Fruit fly (Drosophila melanogaster) whole organism, embryonic: ENCODE results near the gene CG1703.
A peak's percentile ranks its signal among the peaks of the same experiment; 100 is the strongest.

ENCODE experiments used
- Ada2b ChIP-seq: fragments of 200-800 bp; sonication (Bioruptor generic); IDR thresholded peaks from 2 replicates; pipeline ENCODE4 v1.3.6; 2022; ENCODE audit warnings: missing biosample characterization, missing genetic modification characterization
- Asciz ChIP-seq: fragments of 200-800 bp; sonication (Bioruptor generic); optimal IDR thresholded peaks from 2 replicates; lab custom pipeline; 2017; ENCODE audit warnings: missing biosample characterization, mild to moderate bottlenecking, missing genetic modification characterization, missing genetic modification reagents
- CG11560 ChIP-seq: fragments of 200-800 bp; sonication (Bioruptor generic); IDR thresholded peaks from 3 replicates; pipeline ENCODE4 v1.3.6; 2022; ENCODE audit warnings: missing biosample characterization, missing genetic modification characterization
- CG11695 ChIP-seq: fragments of 200-800 bp; sonication (Bioruptor generic); IDR thresholded peaks from 3 replicates; pipeline ENCODE4 v1.3.6; 2022; ENCODE audit warnings: missing biosample characterization, missing genetic modification characterization
- CG12104 ChIP-seq: fragments of 200-800 bp; sonication (Bioruptor generic); optimal IDR thresholded peaks from 3 replicates; lab custom pipeline; 2016; ENCODE audit warnings: missing biosample characterization, missing genetic modification characterization
- CG12942 ChIP-seq: fragments of 200-800 bp; sonication (Bioruptor generic); optimal IDR thresholded peaks from 3 replicates; lab custom pipeline; 2016; ENCODE audit warnings: missing biosample characterization, missing genetic modification characterization
- CG13287 ChIP-seq: fragments of 200-800 bp; sonication (Bioruptor generic); IDR thresholded peaks from 2 replicates; pipeline ENCODE4 v1.3.6; 2022; ENCODE audit warnings: missing biosample characterization, missing genetic modification characterization; ENCODE audit not compliant: partially characterized antibody
- CG13775 ChIP-seq: fragments of 200-800 bp; sonication (Bioruptor generic); optimal IDR thresholded peaks from 3 replicates; lab custom pipeline; 2017; ENCODE audit warnings: missing biosample characterization, mild to moderate bottlenecking, missing genetic modification characterization
- CG14050 ChIP-seq: fragments of 200-800 bp; sonication (Bioruptor generic); IDR thresholded peaks from 3 replicates; pipeline ENCODE4 v1.3.6; 2022; ENCODE audit warnings: missing biosample characterization, missing genetic modification characterization
- CG14441 ChIP-seq: fragments of 200-800 bp; sonication (Bioruptor generic); IDR thresholded peaks from 2 replicates; pipeline ENCODE4 v1.3.6; 2022; ENCODE audit warnings: missing biosample characterization, missing genetic modification characterization
- CG15269 ChIP-seq: fragments of 200-800 bp; sonication (Bioruptor generic); optimal IDR thresholded peaks from 2 replicates; lab custom pipeline; 2018; ENCODE audit warnings: missing biosample characterization, mild to moderate bottlenecking, missing genetic modification characterization, moderate library complexity
- CG15601 ChIP-seq: fragments of 200-800 bp; sonication (Bioruptor generic); optimal IDR thresholded peaks from 3 replicates; lab custom pipeline; 2019; ENCODE audit warnings: missing biosample characterization, mild to moderate bottlenecking, missing genetic modification characterization, moderate library complexity
- CG1647 ChIP-seq: fragments of 200-800 bp; sonication (Bioruptor generic); optimal IDR thresholded peaks from 3 replicates; lab custom pipeline; 2016; ENCODE audit warnings: missing biosample characterization, missing genetic modification characterization
- CG16815 ChIP-seq: fragments of 200-800 bp; sonication (Bioruptor generic); optimal IDR thresholded peaks from 3 replicates; lab custom pipeline; 2017; ENCODE audit warnings: missing biosample characterization, mild to moderate bottlenecking, missing genetic modification characterization
- CG17802 ChIP-seq: fragments of 200-800 bp; sonication (Bioruptor generic); optimal IDR thresholded peaks from 2 replicates; lab custom pipeline; 2018; ENCODE audit warnings: missing biosample characterization, mild to moderate bottlenecking, missing genetic modification characterization, moderate library complexity
- CG17912 ChIP-seq: fragments of 200-800 bp; sonication (Bioruptor generic); optimal IDR thresholded peaks from 2 replicates; lab custom pipeline; 2018; ENCODE audit warnings: missing biosample characterization, mild to moderate bottlenecking, missing genetic modification characterization
- CG2712 ChIP-seq: fragments of 200-800 bp; optimal IDR thresholded peaks from 3 replicates; lab custom pipeline; 2019; ENCODE audit warnings: missing biosample characterization, mild to moderate bottlenecking, missing genetic modification characterization, moderate library complexity
- CG31224 ChIP-seq: fragments of 200-800 bp; sonication (Bioruptor generic); IDR thresholded peaks from 2 replicates; pipeline ENCODE4 v1.3.6; 2022; ENCODE audit warnings: missing biosample characterization, missing genetic modification characterization
- CG33557 ChIP-seq: fragments of 200-800 bp; sonication (Bioruptor generic); optimal IDR thresholded peaks from 2 replicates; lab custom pipeline; 2019; ENCODE audit warnings: missing biosample characterization, mild to moderate bottlenecking, missing genetic modification characterization, moderate library complexity
- CG3995 ChIP-seq: fragments of 200-800 bp; sonication (Bioruptor generic); optimal IDR thresholded peaks from 3 replicates; lab custom pipeline; 2016; ENCODE audit warnings: missing biosample characterization, missing genetic modification characterization
- CG4730 ChIP-seq: fragments of 200-800 bp; sonication (Bioruptor generic); IDR thresholded peaks from 2 replicates; pipeline ENCODE4 v1.3.6; 2022; ENCODE audit warnings: missing biosample characterization, missing genetic modification characterization
- CG6175 ChIP-seq: fragments of 200-800 bp; sonication (Bioruptor generic); IDR thresholded peaks from 3 replicates; pipeline ENCODE4 v1.3.6; 2022; ENCODE audit warnings: missing biosample characterization, missing genetic modification characterization
- CG6254 ChIP-seq: fragments of 200-800 bp; sonication (Bioruptor generic); optimal IDR thresholded peaks from 3 replicates; lab custom pipeline; 2017; ENCODE audit warnings: mild to moderate bottlenecking, missing biosample characterization, missing genetic modification reagents, missing genetic modification characterization
- CG6272 ChIP-seq: fragments of 200-800 bp; sonication (Bioruptor generic); IDR thresholded peaks from 2 replicates; pipeline ENCODE4 v1.3.6; 2022; ENCODE audit warnings: missing biosample characterization, missing genetic modification characterization
- CG7556 ChIP-seq: fragments of 200-800 bp; sonication (Bioruptor generic); optimal IDR thresholded peaks from 2 replicates; lab custom pipeline; 2017; ENCODE audit warnings: missing biosample characterization, mild to moderate bottlenecking, missing genetic modification characterization
- CG8359 ChIP-seq: fragments of 200-800 bp; sonication (Bioruptor generic); optimal IDR thresholded peaks from 2 replicates; lab custom pipeline; 2017; ENCODE audit warnings: missing biosample characterization, mild to moderate bottlenecking, missing genetic modification characterization, borderline replicate concordance
- CG8924 ChIP-seq: fragments of 200-800 bp; optimal IDR thresholded peaks from 3 replicates; lab custom pipeline; 2019; ENCODE audit warnings: missing biosample characterization, mild to moderate bottlenecking, missing genetic modification characterization, moderate library complexity
- CG9797 ChIP-seq: fragments of 200-800 bp; sonication (Bioruptor generic); optimal IDR thresholded peaks from 3 replicates; lab custom pipeline; 2018; ENCODE audit warnings: missing biosample characterization, mild to moderate bottlenecking, missing genetic modification characterization
- Dref ChIP-seq: fragments of 200-800 bp; sonication (Bioruptor generic); IDR thresholded peaks from 2 replicates; pipeline ENCODE4 v1.3.6; 2022; ENCODE audit warnings: missing biosample characterization, missing genetic modification characterization
- Fer3 ChIP-seq: fragments of 200-800 bp; sonication (Bioruptor generic); optimal IDR thresholded peaks from 2 replicates; lab custom pipeline; 2018; ENCODE audit warnings: missing biosample characterization, mild to moderate bottlenecking, missing genetic modification characterization, moderate library complexity
- H15 ChIP-seq: fragments of 200-800 bp; sonication (Bioruptor generic); IDR thresholded peaks from 3 replicates; pipeline ENCODE4 v1.3.6; 2022; ENCODE audit warnings: missing biosample characterization, missing genetic modification characterization
- Hr3 ChIP-seq: fragments of 200-800 bp; sonication (Bioruptor generic); optimal IDR thresholded peaks from 3 replicates; lab custom pipeline; 2016; ENCODE audit warnings: missing biosample characterization, missing genetic modification characterization
- Kr ChIP-seq: fragments of 200-800 bp; sonication (Bioruptor generic); optimal IDR thresholded peaks from 2 replicates; lab custom pipeline; 2017; ENCODE audit warnings: missing biosample characterization, mild to moderate bottlenecking, missing genetic modification characterization
- NFAT ChIP-seq: fragments of 200-800 bp; sonication (Bioruptor generic); IDR thresholded peaks from 2 replicates; pipeline ENCODE4 v1.3.6; 2022; ENCODE audit warnings: missing biosample characterization, missing genetic modification characterization
- Sry-β ChIP-seq: fragments of 200-800 bp; sonication (Bioruptor generic); optimal IDR thresholded peaks from 2 replicates; lab custom pipeline; 2018; ENCODE audit warnings: missing biosample characterization, mild to moderate bottlenecking, missing genetic modification characterization, moderate library complexity
- ase ChIP-seq: fragments of 200-800 bp; sonication (Bioruptor generic); IDR thresholded peaks from 3 replicates; pipeline ENCODE4 v1.3.6; 2022; ENCODE audit warnings: missing biosample characterization, missing genetic modification characterization
- bab2 ChIP-seq: fragments of 200-800 bp; sonication (Bioruptor generic); optimal IDR thresholded peaks from 2 replicates; lab custom pipeline; 2016; ENCODE audit warnings: missing biosample characterization, missing genetic modification characterization
- btn ChIP-seq: fragments of 200-800 bp; sonication (Bioruptor generic); optimal IDR thresholded peaks from 2 replicates; lab custom pipeline; 2016; ENCODE audit warnings: missing biosample characterization, missing genetic modification characterization
- cas ChIP-seq: fragments of 200-800 bp; sonication (Bioruptor generic); IDR thresholded peaks from 2 replicates; pipeline ENCODE4 v1.3.6; 2022; ENCODE audit warnings: missing biosample characterization, missing genetic modification characterization
- corto ChIP-seq: fragments of 200-800 bp; sonication (Bioruptor generic); optimal IDR thresholded peaks from 2 replicates; lab custom pipeline; 2016; ENCODE audit warnings: missing biosample characterization, mild to moderate bottlenecking, missing genetic modification characterization, moderate library complexity
- dati ChIP-seq: fragments of 200-800 bp; sonication (Bioruptor generic); IDR thresholded peaks from 2 replicates; pipeline ENCODE4 v1.3.6; 2022; ENCODE audit warnings: missing biosample characterization, missing genetic modification characterization
- ewg ChIP-seq: fragments of 200-800 bp; sonication (Bioruptor generic); optimal IDR thresholded peaks from 3 replicates; lab custom pipeline; 2017; ENCODE audit warnings: mild to moderate bottlenecking, missing biosample characterization, missing genetic modification reagents, missing genetic modification characterization
- mirr ChIP-seq: fragments of 200-800 bp; sonication (Bioruptor generic); optimal IDR thresholded peaks from 3 replicates; lab custom pipeline; 2018; ENCODE audit warnings: missing biosample characterization, mild to moderate bottlenecking, missing genetic modification characterization
- p53 ChIP-seq: fragments of 200-800 bp; sonication (Bioruptor generic); optimal IDR thresholded peaks from 2 replicates; lab custom pipeline; 2016; ENCODE audit warnings: missing biosample characterization, missing genetic modification characterization
- pan ChIP-seq, 4 experiments: fragments of >200 bp in 3 of 4; fragments of 200-800 bp in 1 of 4; sonication (Bioruptor generic) in 1 of 4; optimal IDR thresholded peaks in 3 of 4; IDR thresholded peaks in 1 of 4; 2 replicates each; pipeline versions ENCODE4 v1.3.6 to Lab custom; 2017 to 2022; ENCODE audit warnings: missing biosample characterization in 2 of 4, missing genetic modification characterization in 2 of 4, mixed read lengths in 1 of 4
- pita ChIP-seq: fragments of 200-800 bp; sonication (Bioruptor generic); optimal IDR thresholded peaks from 2 replicates; lab custom pipeline; 2017; ENCODE audit warnings: missing biosample characterization, mild to moderate bottlenecking, missing genetic modification characterization
- ranshi ChIP-seq: fragments of 200-800 bp; sonication (Bioruptor generic); IDR thresholded peaks from 2 replicates; pipeline ENCODE4 v1.3.6; 2022; ENCODE audit warnings: missing biosample characterization, missing genetic modification characterization
- tio ChIP-seq: fragments of 200-800 bp; sonication (Bioruptor generic); optimal IDR thresholded peaks from 2 replicates; lab custom pipeline; 2017; ENCODE audit warnings: missing biosample characterization, missing genetic modification characterization, inconsistent platforms

The CG1703 gene

dm6 chrX:11657140-11657539 lies 45.4 kb downstream of the CG1703 start (continued):
- 0 out of 2 replicates have a peak, but pooled peaks have one; percentile 21 for TF ChIP-seq CG31224 (GFP tag; lab: Robert Waterston, UW)
- peak; percentile 67 for TF ChIP-seq Fer3
- no peak for TF ChIP-seq corto
- peak; percentile 19 for TF ChIP-seq ewg (GFP tag; lab: Kevin White, UChicago)
- no peak for TF ChIP-seq btn (GFP tag; lab: Kevin White, UChicago)
- 0 out of 3 replicates have a peak, but pooled peaks have one; percentile 44 for TF ChIP-seq CG11695 (GFP tag; lab: Robert Waterston, UW)
- no peak for TF ChIP-seq ase (GFP tag; lab: Robert Waterston, UW)
- TF ChIP-seq Sry-β (GFP tag; lab: Kevin White, UChicago): no peak
- peak; percentile 19 for TF ChIP-seq CG6254 (GFP tag; lab: Kevin White, UChicago)
- TF ChIP-seq CG13287 (GFP tag; lab: Robert Waterston, UW): no peak
- TF ChIP-seq CG6175 (GFP tag; lab: Robert Waterston, UW): no peak

dm6 chrX:11658181-11658842 lies 46.6 kb downstream of the CG1703 start:
- TF ChIP-seq CG15601 (tag; lab: Kevin White, UChicago): peak; percentile 35
- no peak for TF ChIP-seq H15 (GFP tag; lab: Robert Waterston, UW)
- TF ChIP-seq CG9797 (GFP tag; lab: Kevin White, UChicago): no peak
- peak; percentile 3 for TF ChIP-seq Asciz (GFP tag; lab: Kevin White, UChicago)
- TF ChIP-seq CG2712 (tag; lab: Kevin White, UChicago): peak; percentile 46
- TF ChIP-seq CG11560 (tag; lab: Robert Waterston, UW): no peak
- TF ChIP-seq mirr (GFP tag; lab: Kevin White, UChicago): no peak
- TF ChIP-seq pita (GFP tag; lab: Kevin White, UChicago): no peak
- TF ChIP-seq cas (GFP tag; lab: Robert Waterston, UW): no peak
- no peak for TF ChIP-seq CG8359 (GFP tag; lab: Kevin White, UChicago)
- TF ChIP-seq CG14441 (GFP tag; lab: Robert Waterston, UW): no peak
- no peak for TF ChIP-seq CG6272 (GFP tag; lab: Robert Waterston, UW)
- TF ChIP-seq p53 (GFP tag; lab: Kevin White, UChicago): no peak
- no peak for TF ChIP-seq CG13775 (GFP tag; lab: Kevin White, UChicago)
- no peak for TF ChIP-seq CG17912 (GFP tag; lab: Kevin White, UChicago)
- no peak for TF ChIP-seq bab2 (GFP tag; lab: Kevin White, UChicago)
- TF ChIP-seq Kr (GFP tag; lab: Kevin White, UChicago): no peak
- TF ChIP-seq CG12104: no peak
- no peak for TF ChIP-seq CG17802 (tag; lab: Kevin White, UChicago)
- TF ChIP-seq ranshi (GFP tag; lab: Robert Waterston, UW): peak; percentile 10; the same call in 1 of the 2 replicates
- no peak for TF ChIP-seq CG12942
- no peak for TF ChIP-seq CG7556 (GFP tag; lab: Kevin White, UChicago)
- TF ChIP-seq Ada2b (GFP tag; lab: Robert Waterston, UW): no peak
- TF ChIP-seq CG33557 (GFP tag; lab: Kevin White, UChicago): no peak
- no peak for TF ChIP-seq CG11695 (GFP tag; lab: Robert Waterston, UW)
- TF ChIP-seq CG16815 (GFP tag; lab: Kevin White, UChicago): no peak
- no peak for TF ChIP-seq pan (optimal IDR thresholded peaks at IDR 0.05; lab: Kevin White, UChicago)
- TF ChIP-seq pan (GFP tag; optimal IDR thresholded peaks at IDR 0.05 in 1 of 2, IDR thresholded peaks at IDR 0.05 in 1 of 2): no peak
- no peak for TF ChIP-seq CG1647 (GFP tag; lab: Kevin White, UChicago)
- no peak for TF ChIP-seq Dref (GFP tag; lab: Robert Waterston, UW)
- TF ChIP-seq Sry-β (GFP tag; lab: Kevin White, UChicago): no peak
- TF ChIP-seq CG3995 (GFP tag; lab: Kevin White, UChicago): no peak
- no peak for TF ChIP-seq CG8924 (tag; lab: Kevin White, UChicago)
- TF ChIP-seq CG14050 (GFP tag; lab: Robert Waterston, UW): no peak
- no peak for TF ChIP-seq NFAT (GFP tag; lab: Robert Waterston, UW)
- TF ChIP-seq dati: no peak
- no peak for TF ChIP-seq CG4730 (GFP tag; lab: Robert Waterston, UW)
- no peak for TF ChIP-seq Hr3 (GFP tag; lab: Kevin White, UChicago)
- peak; percentile 2 for TF ChIP-seq CG15269 (tag; lab: Kevin White, UChicago)
- no peak for TF ChIP-seq tio
